Worm (Caenorhabditis elegans) whole organism, L3 larva: ENCODE results near the gene fbxb-42.
"Not testable (repeated sequence)": the region's sequence is repeated elsewhere in the genome, so short reads cannot be mapped to it uniquely, and the experiment has no call there.

Experiments used
- R02D3.7 ChIP-seq: fragments of 150-350 bp; optimal IDR thresholded peaks from 2 replicates; lab custom pipeline; 2014; ENCODE audit warnings: missing biosample characterization, missing genetic modification characterization
- ZK546.5 ChIP-seq: sonication (generic microtip); optimal IDR thresholded peaks from 2 replicates; lab custom pipeline; 2017; ENCODE audit warnings: missing biosample characterization, missing genetic modification characterization
- aly-2 ChIP-seq: fragments of 150-350 bp; optimal IDR thresholded peaks from 2 replicates; lab custom pipeline; 2014; ENCODE audit warnings: missing biosample characterization, missing genetic modification characterization
- ama-1 ChIP-seq: fragments of 150-350 bp; optimal IDR thresholded peaks from 2 replicates; lab custom pipeline; 2018
- ceh-16 ChIP-seq: sonication (generic microtip); optimal IDR thresholded peaks from 2 replicates; lab custom pipeline; 2017; ENCODE audit warnings: missing biosample characterization, missing genetic modification characterization
- ceh-28 ChIP-seq: fragments of 150-350 bp; optimal IDR thresholded peaks from 2 replicates; lab custom pipeline; 2014; ENCODE audit warnings: missing biosample characterization, missing genetic modification reagents, missing genetic modification characterization
- ceh-82 ChIP-seq: fragments of 150-350 bp; optimal IDR thresholded peaks from 2 replicates; lab custom pipeline; 2014; ENCODE audit warnings: missing biosample characterization, missing genetic modification characterization
- ceh-9 ChIP-seq: sonication (generic microtip); optimal IDR thresholded peaks from 2 replicates; lab custom pipeline; 2018; ENCODE audit warnings: missing biosample characterization, missing genetic modification characterization
- daf-12 ChIP-seq: fragments of 150-350 bp; optimal IDR thresholded peaks from 2 replicates; lab custom pipeline; 2014; ENCODE audit warnings: missing biosample characterization, missing genetic modification reagents, missing genetic modification characterization
- egl-27 ChIP-seq: sonication (generic microtip); optimal IDR thresholded peaks from 4 replicates; lab custom pipeline; 2017; ENCODE audit warnings: missing biosample characterization, missing genetic modification reagents, missing genetic modification characterization
- elt-2 ChIP-seq: sonication (generic microtip); optimal IDR thresholded peaks from 2 replicates; lab custom pipeline; 2016; ENCODE audit warnings: missing genetic modification reagents, mild to moderate bottlenecking, missing genetic modification characterization, missing compliant biosample characterization
- elt-3 ChIP-seq, 3 experiments: fragments of 150-350 bp in 1 of 3; sonication (generic microtip) in 2 of 3; optimal IDR thresholded peaks; 2 replicates in 2 of 3; 4 replicates in 1 of 3; lab custom pipeline; 2014 to 2017; ENCODE audit warnings: missing biosample characterization in 3 of 3, missing genetic modification characterization in 3 of 3
- eor-1 ChIP-seq, 2 experiments: fragments of 150-350 bp; optimal IDR thresholded peaks; 2 replicates each; lab custom pipeline; 2014 to 2018; ENCODE audit warnings: missing biosample characterization in 2 of 2, missing genetic modification characterization in 2 of 2
- fkh-10 ChIP-seq: sonication (generic microtip); optimal IDR thresholded peaks from 2 replicates; lab custom pipeline; 2017; ENCODE audit warnings: missing biosample characterization, missing genetic modification reagents, missing genetic modification characterization
- fkh-2 ChIP-seq: fragments of 150-350 bp; optimal IDR thresholded peaks from 2 replicates; lab custom pipeline; 2014; ENCODE audit warnings: missing biosample characterization, missing genetic modification reagents, missing genetic modification characterization
- fos-1 ChIP-seq: fragments of 150-350 bp; optimal IDR thresholded peaks from 2 replicates; lab custom pipeline; 2014; ENCODE audit warnings: missing biosample characterization, missing genetic modification characterization
- jun-1 ChIP-seq: fragments of 150-350 bp; optimal IDR thresholded peaks from 2 replicates; lab custom pipeline; 2014; ENCODE audit warnings: missing biosample characterization, missing genetic modification reagents, missing genetic modification characterization
- lin-15B ChIP-seq: fragments of 150-350 bp; optimal IDR thresholded peaks from 2 replicates; lab custom pipeline; 2014; ENCODE audit warnings: missing biosample characterization, missing genetic modification characterization
- lin-39 ChIP-seq: fragments of 150-350 bp; optimal IDR thresholded peaks from 2 replicates; lab custom pipeline; 2018; ENCODE audit warnings: missing biosample characterization, missing genetic modification reagents, missing genetic modification characterization
- lsy-12 ChIP-seq: sonication (generic microtip); optimal IDR thresholded peaks from 2 replicates; lab custom pipeline; 2016; ENCODE audit warnings: mild to moderate bottlenecking, missing genetic modification characterization, missing compliant biosample characterization
- mml-1 ChIP-seq: fragments of 150-350 bp; sonication (generic microtip); optimal IDR thresholded peaks from 3 replicates; lab custom pipeline; 2014; ENCODE audit warnings: missing biosample characterization, missing genetic modification characterization
- nfya-1 ChIP-seq: sonication (generic microtip); optimal IDR thresholded peaks from 2 replicates; lab custom pipeline; 2017; ENCODE audit warnings: missing genetic modification characterization, mild to moderate bottlenecking, missing compliant biosample characterization, antibody characterized with exemption, moderate library complexity; ENCODE audit not compliant: insufficient read depth
- nhr-11 ChIP-seq: fragments of 150-350 bp; optimal IDR thresholded peaks from 2 replicates; lab custom pipeline; 2014; ENCODE audit warnings: missing biosample characterization, missing genetic modification characterization
- nhr-12 ChIP-seq: fragments of 150-350 bp; optimal IDR thresholded peaks from 2 replicates; lab custom pipeline; 2014; ENCODE audit warnings: missing biosample characterization, missing genetic modification characterization
- nhr-23 ChIP-seq: fragments of 150-350 bp; optimal IDR thresholded peaks from 2 replicates; lab custom pipeline; 2014; ENCODE audit warnings: missing biosample characterization, missing genetic modification reagents, missing genetic modification characterization
- nhr-237 ChIP-seq: fragments of 150-350 bp; optimal IDR thresholded peaks from 2 replicates; lab custom pipeline; 2014; ENCODE audit warnings: missing biosample characterization, missing genetic modification characterization
- nhr-28 ChIP-seq: fragments of 150-350 bp; optimal IDR thresholded peaks from 2 replicates; lab custom pipeline; 2014; ENCODE audit warnings: missing biosample characterization, missing genetic modification characterization
- nhr-43 ChIP-seq: sonication (generic microtip); optimal IDR thresholded peaks from 2 replicates; lab custom pipeline; 2016; ENCODE audit warnings: mild to moderate bottlenecking, missing genetic modification characterization, missing compliant biosample characterization; ENCODE audit not compliant: poor library complexity, severe bottlenecking
- nhr-67 ChIP-seq: fragments of 150-350 bp; optimal IDR thresholded peaks from 2 replicates; lab custom pipeline; 2014; ENCODE audit warnings: missing biosample characterization, missing genetic modification characterization
- nhr-77 ChIP-seq: fragments of 150-350 bp; optimal IDR thresholded peaks from 2 replicates; lab custom pipeline; 2014; ENCODE audit warnings: missing biosample characterization, missing genetic modification characterization
- pha-4 ChIP-seq: fragments of 150-350 bp; optimal IDR thresholded peaks from 2 replicates; lab custom pipeline; 2014; ENCODE audit warnings: missing biosample characterization, missing genetic modification reagents, missing genetic modification characterization
- sea-2 ChIP-seq: fragments of 150-350 bp; sonication (generic microtip); optimal IDR thresholded peaks from 4 replicates; lab custom pipeline; 2014; ENCODE audit warnings: missing biosample characterization, missing genetic modification reagents, missing genetic modification characterization
- skn-1 ChIP-seq: fragments of 150-350 bp; optimal IDR thresholded peaks from 2 replicates; lab custom pipeline; 2014; ENCODE audit warnings: missing biosample characterization, missing genetic modification characterization
- unc-39 ChIP-seq: sonication (generic microtip); optimal IDR thresholded peaks from 4 replicates; lab custom pipeline; 2017; ENCODE audit warnings: missing biosample characterization, missing genetic modification characterization
- unc-62 ChIP-seq: fragments of 150-350 bp; sonication (generic microtip); optimal IDR thresholded peaks from 4 replicates; lab custom pipeline; 2014; ENCODE audit warnings: missing biosample characterization, missing genetic modification reagents, missing genetic modification characterization
- zag-1 ChIP-seq: fragments of 150-350 bp; optimal IDR thresholded peaks from 2 replicates; lab custom pipeline; 2014; ENCODE audit warnings: missing biosample characterization, missing genetic modification characterization
- ztf-11 ChIP-seq: fragments of 150-350 bp; optimal IDR thresholded peaks from 2 replicates; lab custom pipeline; 2014; ENCODE audit warnings: missing biosample characterization, missing genetic modification characterization

Gene fbxb-42

ce11 chrII:1540628-1541027 lies 3.2 kb downstream of the fbxb-42 start, which contains the start of gene poml-4:
poml-4 (plus strand) TSS chrII:1540928.
- TF ChIP-seq elt-2 (tag; lab: Kevin White, UChicago); eor-1 (tag; optimal IDR thresholded peaks at IDR 0.05; lab: Kevin White, UChicago); ztf-11: not testable (repeated sequence)

ce11 chrII:1543182-1543581 lies 5.8 kb downstream of the fbxb-42 start, which contains the start of gene K05F6.4:
K05F6.4 (plus strand) TSS chrII:1543482.
- TF ChIP-seq mml-1 (tag; lab: Kevin White, UChicago); elt-3 (tag; optimal IDR thresholded peaks at IDR 0.05; lab: Kevin White, UChicago); skn-1 (tag; lab: Kevin White, UChicago): not testable (repeated sequence)

ce11 chrII:1545625-1546024 lies 8.2 kb downstream of the fbxb-42 start, which contains the start of gene K05F6.12:
K05F6.12 (plus strand) TSS chrII:1545925.
- no peak for TF ChIP-seq jun-1 (tag; lab: Kevin White, UChicago)
- TF ChIP-seq nhr-11 (tag; lab: Kevin White, UChicago) = no peak

- TF ChIP-seq ceh-28 (tag; lab: Kevin White, UChicago) (no peak), nhr-12 (tag; lab: Kevin White, UChicago) (no peak), fkh-10 (GFP tag; lab: Kevin White, UChicago) (no peak), ceh-9 (tag; lab: Kevin White, UChicago) (no peak), unc-39 (no peak), nhr-23 (tag; lab: Kevin White, UChicago) (no peak), ZK546.5 (tag; lab: Kevin White, UChicago) (no peak), egl-27 (tag; lab: Kevin White, UChicago) (no peak), skn-1 (tag; lab: Kevin White, UChicago) (no peak), nhr-28 (tag; lab: Kevin White, UChicago) (no peak), daf-12 (tag; lab: Kevin White, UChicago) (no peak), sea-2 (GFP tag; lab: Kevin White, UChicago) (no peak), nhr-77 (no peak), zag-1 (tag; lab: Kevin White, UChicago) (no peak), jun-1 (tag; lab: Kevin White, UChicago) (no peak), fos-1 (tag; lab: Kevin White, UChicago) (no peak), ztf-11 (no peak)
Observed at ce11 chrII:1550501-1550900, 13.1 kb downstream of the fbxb-42 start, which contains the start of the genes fbxb-52 and fbxb-51. fbxb-52 (minus strand) TSS chrII:1550601. fbxb-51 (plus strand) TSS chrII:1550712.

ce11 chrII:1556217-1556616 lies 18.8 kb downstream of the fbxb-42 start, which contains the start of the genes fbxb-54 and fbxb-50:
fbxb-54 (minus strand) TSS chrII:1556317.
fbxb-50 (plus strand) TSS chrII:1556443.
- TF ChIP-seq unc-62 (GFP tag; lab: Kevin White, UChicago); nhr-28 (tag; lab: Kevin White, UChicago); fkh-10 (GFP tag; lab: Kevin White, UChicago): not testable (repeated sequence)
- TF ChIP-seq, all 47 proteins: peak for 0; not testable (repeated sequence) for 47

- TF ChIP-seq ceh-82 (tag; lab: Kevin White, UChicago) (no peak), nfya-1 (tag; lab: Kevin White, UChicago) (no peak), nhr-237 (tag; lab: Kevin White, UChicago) (no peak), jun-1 (tag; lab: Kevin White, UChicago) (no peak), aly-2 (tag; lab: Kevin White, UChicago) (no peak), nhr-12 (tag; lab: Kevin White, UChicago) (no peak), ama-1 (lab: Kevin White, UChicago) (no peak), skn-1 (tag; lab: Kevin White, UChicago) (no peak), unc-39 (no peak), R02D3.7 (no peak)
Observed at ce11 chrII:1560839-1561238, 23.4 kb downstream of the fbxb-42 start.

ce11 chrII:1561863-1562262 lies 24.4 kb downstream of the fbxb-42 start, which contains the start of gene K05F6.14:
K05F6.14 (plus strand) TSS chrII:1562163.
- TF ChIP-seq lsy-12 (tag; lab: Kevin White, UChicago) (no peak), ceh-16 (tag; lab: Kevin White, UChicago) (no peak), zag-1 (tag; lab: Kevin White, UChicago) (no peak), nhr-23 (tag; lab: Kevin White, UChicago) (no peak), nhr-12 (tag; lab: Kevin White, UChicago) (no peak), nhr-43 (tag; lab: Kevin White, UChicago) (no peak), nhr-67 (tag; lab: Kevin White, UChicago) (no peak), pha-4 (tag; lab: Kevin White, UChicago) (no peak), lin-15B (tag; lab: Kevin White, UChicago) (no peak), nhr-11 (tag; lab: Kevin White, UChicago) (no peak), fos-1 (tag; lab: Kevin White, UChicago) (no peak), lin-39 (tag; lab: Kevin White, UChicago) (no peak), fkh-2 (tag; lab: Kevin White, UChicago) (no peak), fkh-10 (GFP tag; lab: Kevin White, UChicago) (no peak), jun-1 (tag; lab: Kevin White, UChicago) (no peak), nfya-1 (tag; lab: Kevin White, UChicago) (no peak), elt-3 (tag; optimal IDR thresholded peaks at IDR 0.05; lab: Kevin White, UChicago) (no peak)
